Worm (Caenorhabditis elegans) whole organism, L1 larva: Measurements from ENCODE around the gene srsx-33.

ENCODE experiments used
- Y116A8C.19 ChIP-seq: sonication (generic microtip); optimal IDR thresholded peaks from 2 replicates; lab custom pipeline; 2016; ENCODE audit warnings: missing compliant biosample characterization, missing genetic modification characterization, borderline replicate concordance
- elt-2 ChIP-seq: sonication (generic microtip); optimal IDR thresholded peaks from 2 replicates; lab custom pipeline; 2016; ENCODE audit warnings: missing genetic modification characterization, mild to moderate bottlenecking, inconsistent platforms, missing compliant biosample characterization, missing genetic modification reagents
- fkh-10 ChIP-seq: sonication (generic microtip); optimal IDR thresholded peaks from 2 replicates; lab custom pipeline; 2017; ENCODE audit warnings: missing biosample characterization, missing genetic modification reagents, missing genetic modification characterization
- hlh-17 ChIP-seq: fragments of 200-800 bp; sonication (Bioruptor generic); optimal IDR thresholded peaks from 2 replicates; lab custom pipeline; 2018; ENCODE audit warnings: missing genetic modification characterization, mild to moderate bottlenecking, missing compliant biosample characterization, moderate library complexity, borderline replicate concordance
- lin-15B ChIP-seq: fragments of 150-350 bp; sonication (generic microtip); optimal IDR thresholded peaks from 3 replicates; lab custom pipeline; 2014; ENCODE audit warnings: missing biosample characterization, missing genetic modification characterization
- lin-39 ChIP-seq: fragments of 150-350 bp; optimal IDR thresholded peaks from 2 replicates; lab custom pipeline; 2014; ENCODE audit warnings: missing biosample characterization, missing genetic modification reagents, missing genetic modification characterization
- nhr-237 ChIP-seq: fragments of 150-350 bp; optimal IDR thresholded peaks from 2 replicates; lab custom pipeline; 2014; ENCODE audit warnings: missing biosample characterization, missing genetic modification characterization
- sox-4 ChIP-seq: sonication (generic microtip); optimal IDR thresholded peaks from 2 replicates; lab custom pipeline; 2016; ENCODE audit warnings: missing genetic modification characterization, missing compliant biosample characterization
- unc-62 ChIP-seq: fragments of 150-350 bp; optimal IDR thresholded peaks from 2 replicates; lab custom pipeline; 2014; ENCODE audit warnings: missing biosample characterization, missing genetic modification reagents, missing genetic modification characterization

- TF ChIP-seq nhr-237 (tag; lab: Kevin White, UChicago): no peak
- TF ChIP-seq fkh-10 (GFP tag; lab: Kevin White, UChicago): no peak
- TF ChIP-seq lin-15B (tag; lab: Kevin White, UChicago): no peak
- no peak for TF ChIP-seq unc-62 (GFP tag; lab: Kevin White, UChicago)
- no peak for TF ChIP-seq lin-39
- no peak for TF ChIP-seq elt-2 (tag; lab: Kevin White, UChicago)
- no peak for TF ChIP-seq sox-4 (tag; lab: Kevin White, UChicago)
- TF ChIP-seq Y116A8C.19: no peak
- TF ChIP-seq hlh-17 (GFP tag; lab: Kevin White, UChicago): no peak
These were observed 14.4 kb upstream of the srsx-33 start, which contains the start of gene str-116 for ce11 chrV:11266681-11267080.
